Worm (Caenorhabditis elegans) whole organism, L4 larva: ENCODE results near the gene zmp-5.

Experiments used
- D1046.2 ChIP-seq: fragments of 200-800 bp; sonication (Bioruptor generic); IDR thresholded peaks from 2 replicates; pipeline ENCODE4 v1.3.6; 2022; ENCODE audit warnings: missing genetic modification characterization, missing compliant biosample characterization
- F49E8.2 ChIP-seq: sonication (generic microtip); optimal IDR thresholded peaks from 2 replicates; lab custom pipeline; 2016; ENCODE audit warnings: missing compliant biosample characterization, mild to moderate bottlenecking, missing genetic modification characterization, borderline replicate concordance
- Y105C5A.15 ChIP-seq: fragments of 200-800 bp; sonication (Bioruptor generic); IDR thresholded peaks from 2 replicates; pipeline ENCODE4 v1.3.6; 2022; ENCODE audit warnings: missing genetic modification characterization, missing compliant biosample characterization
- ZK337.2 ChIP-seq: fragments of 200-800 bp; sonication (Bioruptor generic); IDR thresholded peaks from 2 replicates; pipeline ENCODE4 v1.3.6; 2022; ENCODE audit warnings: missing genetic modification reagents, missing genetic modification characterization, missing compliant biosample characterization
- aha-1 ChIP-seq: fragments of 150-350 bp; peaks from one replicate; lab custom pipeline; 2014; ENCODE audit warnings: missing biosample characterization, missing genetic modification characterization
- arid-1 ChIP-seq: fragments of 200-800 bp; sonication (Bioruptor generic); conservative IDR thresholded peaks from 2 replicates; pipeline ENCODE4 v1.3.6; 2022; ENCODE audit warnings: missing genetic modification reagents, missing genetic modification characterization, missing compliant biosample characterization
- ceh-20 ChIP-seq: fragments of 200-800 bp; sonication (Bioruptor generic); IDR thresholded peaks from 2 replicates; pipeline ENCODE4 v1.3.6; 2022; ENCODE audit warnings: missing genetic modification reagents, missing genetic modification characterization, missing compliant biosample characterization
- ces-1 ChIP-seq: fragments of 150-350 bp; sonication (generic microtip); optimal IDR thresholded peaks from 4 replicates; lab custom pipeline; 2014; ENCODE audit warnings: missing biosample characterization, missing genetic modification reagents, missing genetic modification characterization
- daf-12 ChIP-seq: fragments of 150-350 bp; optimal IDR thresholded peaks from 2 replicates; lab custom pipeline; 2014; ENCODE audit warnings: missing biosample characterization, missing genetic modification reagents, missing genetic modification characterization
- dmd-9 ChIP-seq: fragments of 200-800 bp; sonication (Bioruptor generic); IDR thresholded peaks from 2 replicates; pipeline ENCODE4 v1.3.6; 2022; ENCODE audit warnings: missing genetic modification reagents, missing genetic modification characterization, missing compliant biosample characterization
- dpl-1 ChIP-seq: fragments of 150-350 bp; optimal IDR thresholded peaks from 2 replicates; lab custom pipeline; 2014; ENCODE audit warnings: missing biosample characterization, missing genetic modification reagents, missing genetic modification characterization
- egl-27 ChIP-seq: sonication (generic microtip); optimal IDR thresholded peaks from 3 replicates; lab custom pipeline; 2017; ENCODE audit warnings: missing biosample characterization, missing genetic modification reagents, missing genetic modification characterization
- fkh-10 ChIP-seq: fragments of 150-350 bp; optimal IDR thresholded peaks from 2 replicates; lab custom pipeline; 2014; ENCODE audit warnings: missing biosample characterization, missing genetic modification reagents, missing genetic modification characterization
- hlh-11 ChIP-seq: fragments of 200-800 bp; sonication (Bioruptor generic); optimal IDR thresholded peaks from 2 replicates; lab custom pipeline; 2018; ENCODE audit warnings: mild to moderate bottlenecking, missing genetic modification characterization, missing compliant biosample characterization
- hlh-30 ChIP-seq: sonication (generic microtip); optimal IDR thresholded peaks from 2 replicates; lab custom pipeline; 2017; ENCODE audit warnings: antibody characterized with exemption, mild to moderate bottlenecking, missing genetic modification characterization, missing compliant biosample characterization; ENCODE audit not compliant: insufficient read depth
- lim-7 ChIP-seq: fragments of 200-800 bp; sonication (Bioruptor generic); IDR thresholded peaks from 2 replicates; pipeline ENCODE4 v1.3.6; 2022; ENCODE audit warnings: missing genetic modification characterization, missing compliant biosample characterization
- lin-13 ChIP-seq: fragments of 150-350 bp; optimal IDR thresholded peaks from 2 replicates; lab custom pipeline; 2014; ENCODE audit warnings: missing biosample characterization, missing genetic modification reagents, missing genetic modification characterization
- lin-29 ChIP-seq: fragments of 200-800 bp; sonication (Bioruptor generic); IDR thresholded peaks from 2 replicates; pipeline ENCODE4 v1.3.6; 2022; ENCODE audit warnings: missing genetic modification reagents, missing genetic modification characterization, missing compliant biosample characterization
- madf-5 ChIP-seq, 2 experiments: fragments of 200-800 bp; sonication (Bioruptor generic); IDR thresholded peaks; 2 replicates each; pipeline ENCODE4 v1.3.6; 2022; ENCODE audit warnings: missing compliant biosample characterization in 2 of 2, missing genetic modification characterization in 2 of 2
- mdl-1 ChIP-seq, 2 experiments: fragments of 150-350 bp in 1 of 2; sonication (generic microtip) in 1 of 2; optimal IDR thresholded peaks; 2 replicates each; lab custom pipeline; 2014 to 2017; ENCODE audit warnings: missing biosample characterization in 2 of 2, missing genetic modification characterization in 2 of 2
- mdt-29 ChIP-seq: fragments of 200-800 bp; sonication (Bioruptor generic); IDR thresholded peaks from 2 replicates; pipeline ENCODE4 v1.3.6; 2022; ENCODE audit warnings: missing genetic modification reagents, missing genetic modification characterization, missing compliant biosample characterization
- nhr-102 ChIP-seq: sonication (generic microtip); optimal IDR thresholded peaks from 2 replicates; lab custom pipeline; 2016; ENCODE audit warnings: mild to moderate bottlenecking, missing genetic modification characterization, moderate library complexity, missing compliant biosample characterization
- nhr-111 ChIP-seq: fragments of 200-800 bp; sonication (Bioruptor generic); optimal IDR thresholded peaks from 2 replicates; lab custom pipeline; 2018; ENCODE audit warnings: mild to moderate bottlenecking, missing genetic modification characterization, missing compliant biosample characterization
- pqm-1 ChIP-seq: sonication (generic microtip); optimal IDR thresholded peaks from 2 replicates; lab custom pipeline; 2017; ENCODE audit warnings: missing biosample characterization, missing genetic modification characterization
- saeg-2 ChIP-seq: fragments of 200-800 bp; sonication (Bioruptor generic); IDR thresholded peaks from 2 replicates; pipeline ENCODE4 v1.3.6; 2022; ENCODE audit warnings: missing genetic modification reagents, missing genetic modification characterization, missing compliant biosample characterization
- spr-1 ChIP-seq: sonication (generic microtip); optimal IDR thresholded peaks from 2 replicates; lab custom pipeline; 2016; ENCODE audit warnings: mild to moderate bottlenecking, missing genetic modification characterization, missing compliant biosample characterization
- unc-130 ChIP-seq: sonication (generic microtip); optimal IDR thresholded peaks from 2 replicates; lab custom pipeline; 2016; ENCODE audit warnings: missing genetic modification reagents, missing genetic modification characterization, missing compliant biosample characterization
- unc-39 ChIP-seq: sonication (generic microtip); optimal IDR thresholded peaks from 2 replicates; lab custom pipeline; 2017; ENCODE audit warnings: missing biosample characterization, missing genetic modification characterization
- unc-62 ChIP-seq, 3 experiments: fragments of 150-350 bp in 1 of 3; sonication (generic microtip); optimal IDR thresholded peaks in 2 of 3; peaks in 1 of 3; 1 replicate in 1 of 3; 2 replicates in 2 of 3; lab custom pipeline; 2014 to 2017; ENCODE audit warnings: missing biosample characterization in 3 of 3, missing genetic modification characterization in 3 of 3, missing genetic modification reagents in 3 of 3, missing genotype in 1 of 3
- vab-7 ChIP-seq: fragments of 200-800 bp; sonication (Bioruptor generic); IDR thresholded peaks from 2 replicates; pipeline ENCODE4 v1.3.6; 2022; ENCODE audit warnings: missing genetic modification reagents, missing genetic modification characterization, missing compliant biosample characterization
- zfp-2 ChIP-seq: sonication (generic microtip); optimal IDR thresholded peaks from 2 replicates; lab custom pipeline; 2016; ENCODE audit warnings: mild to moderate bottlenecking, missing genetic modification characterization, missing compliant biosample characterization
- zfp-3 ChIP-seq: fragments of 200-800 bp; sonication (Bioruptor generic); conservative IDR thresholded peaks from 2 replicates; pipeline ENCODE4 v1.3.6; 2022; ENCODE audit warnings: missing genetic modification reagents, missing genetic modification characterization, missing compliant biosample characterization

Gene zmp-5

DNA sequence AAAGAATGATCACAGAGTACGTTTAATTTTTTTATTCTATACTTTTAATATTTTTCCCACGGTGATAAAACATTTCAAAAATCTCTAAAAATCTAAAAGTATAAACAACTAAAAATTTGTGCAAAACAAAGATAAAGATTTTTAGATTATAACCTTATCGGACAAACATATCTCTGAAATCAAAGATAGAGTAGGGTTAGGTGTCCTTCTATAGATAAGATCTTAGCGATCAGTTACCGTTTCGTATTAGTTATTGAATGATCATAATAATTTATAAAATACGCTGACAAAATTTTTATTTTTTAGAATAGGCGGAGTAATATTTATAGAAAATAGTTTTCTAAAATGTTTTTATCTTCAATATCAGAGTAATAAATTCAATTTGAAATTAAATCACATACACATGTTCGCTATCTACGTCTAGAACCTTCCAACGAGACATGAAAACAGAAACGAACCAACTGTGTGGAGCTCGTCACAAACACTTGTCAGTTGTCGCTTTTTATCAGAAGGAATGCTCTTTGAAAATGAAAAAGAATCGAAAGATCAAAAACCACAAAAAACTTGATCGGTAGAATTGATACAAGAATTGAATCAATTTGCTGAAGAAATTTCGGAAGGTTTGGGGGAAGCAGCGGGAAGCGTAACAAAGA lies 24.8 kb downstream of the zmp-5 start (continued):
- TF ChIP-seq D1046.2 (GFP tag; lab: Robert Waterston, UW) (no peak), daf-12 (tag; lab: Kevin White, UChicago) (no peak), vab-7 (GFP tag; lab: Robert Waterston, UW) (no peak), mdt-29 (0 out of 2 replicates have a peak, but pooled peaks have one; percentile 38), hlh-30 (tag; lab: Kevin White, UChicago) (peak; percentile 40), nhr-111 (GFP tag; lab: Kevin White, UChicago) (no peak), unc-130 (GFP tag; lab: Kevin White, UChicago) (no peak), ceh-20 (GFP tag; lab: Robert Waterston, UW) (peak; percentile 57; the same call in 1 of the 2 replicates), lim-7 (GFP tag; lab: Robert Waterston, UW) (no peak)

DNA sequence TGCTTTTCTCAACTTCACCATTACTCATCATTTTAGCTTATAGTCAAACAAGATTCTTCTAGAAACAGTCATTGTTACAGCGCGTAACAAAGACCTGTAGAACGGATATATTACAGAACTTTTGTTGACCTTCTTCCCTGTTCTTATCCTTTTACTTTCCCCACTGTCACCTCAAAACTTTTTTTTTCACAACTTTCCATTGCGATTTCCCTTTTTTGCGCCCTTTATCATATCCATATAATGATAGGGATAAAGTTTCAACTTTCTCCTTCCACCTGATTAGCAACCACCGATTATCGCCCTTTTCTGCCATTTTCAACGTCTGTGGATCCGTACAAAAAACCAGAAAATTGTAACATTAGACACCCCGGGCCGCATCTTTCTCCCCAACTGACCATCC lies 30.2 kb downstream of the zmp-5 start:
- TF ChIP-seq hlh-11 = peak; percentile 30
- no peak for TF ChIP-seq lin-13

- no peak for TF ChIP-seq F49E8.2
- no peak for TF ChIP-seq vab-7 (GFP tag; lab: Robert Waterston, UW)
- TF ChIP-seq mdl-1 (tag; optimal IDR thresholded peaks at IDR 0.05; lab: Kevin White, UChicago) = no peak
- TF ChIP-seq madf-5 (GFP tag; IDR thresholded peaks at IDR 0.05; lab: Robert Waterston, UW) = no peak
- TF ChIP-seq spr-1 (tag; lab: Kevin White, UChicago) = no peak
- TF ChIP-seq lin-29 (GFP tag; lab: Robert Waterston, UW) = no peak
- no peak for TF ChIP-seq Y105C5A.15 (GFP tag; lab: Robert Waterston, UW)
- no peak for TF ChIP-seq hlh-30 (tag; lab: Kevin White, UChicago)
- TF ChIP-seq dmd-9 (GFP tag; lab: Robert Waterston, UW) = no peak
- TF ChIP-seq unc-39 (tag; lab: Kevin White, UChicago) = no peak
- TF ChIP-seq ZK337.2 (GFP tag; lab: Robert Waterston, UW) = no peak
- TF ChIP-seq unc-130 (GFP tag; lab: Kevin White, UChicago) = no peak
- TF ChIP-seq pqm-1 (tag; lab: Kevin White, UChicago) = no peak
- TF ChIP-seq egl-27 (tag; lab: Kevin White, UChicago) = no peak
- no peak for TF ChIP-seq dpl-1 (GFP tag; lab: Kevin White, UChicago)
- TF ChIP-seq fkh-10 (GFP tag; lab: Kevin White, UChicago) = no peak
- TF ChIP-seq aha-1 (tag; lab: Kevin White, UChicago) = no peak
- TF ChIP-seq, all 104 proteins: peak for 0
Measured at ce11 chrX:12678532-12678931, 31.6 kb downstream of the zmp-5 start, which contains the start of gene adt-1. adt-1 (plus strand) TSS chrX:12678832.

ce11 chrX:12679603-12680002 lies 32.7 kb downstream of the zmp-5 start:
- peak in 1 of 2 experiments; percentile 83 for TF ChIP-seq unc-62 (GFP tag; optimal IDR thresholded peaks at IDR 0.05 in 1 of 2; lab: Kevin White, UChicago)
- no peak for TF ChIP-seq unc-62 (tag; optimal IDR thresholded peaks at IDR 0.05; lab: Kevin White, UChicago)
- no peak for TF ChIP-seq nhr-102 (tag; lab: Kevin White, UChicago)

ce11 chrX:12687482-12687881 lies 40.6 kb downstream of the zmp-5 start:
- TF ChIP-seq aha-1 (tag; lab: Kevin White, UChicago) (peak; percentile 91), saeg-2 (GFP tag; lab: Robert Waterston, UW) (0 out of 2 replicates have a peak, but pooled peaks have one; percentile 6), arid-1 (GFP tag; lab: Robert Waterston, UW) (no peak)

DNA sequence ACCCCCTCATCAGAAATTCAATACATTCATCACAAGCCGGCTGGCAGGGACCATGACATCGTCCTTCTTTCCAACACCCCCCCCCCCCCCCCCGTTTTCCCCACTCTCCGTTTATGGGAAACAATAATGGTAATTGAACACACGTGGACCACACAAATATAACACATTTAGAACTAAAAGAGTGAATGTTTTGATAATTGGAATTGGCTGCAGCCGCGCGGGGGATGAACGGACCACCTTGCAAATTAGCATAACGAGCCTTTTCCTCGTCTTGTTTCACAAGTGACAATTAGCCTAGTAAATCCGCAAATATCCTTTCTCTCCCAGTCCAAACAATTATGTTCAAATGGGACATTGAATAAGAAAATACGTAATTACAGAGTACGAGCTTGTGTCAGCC lies 41.7 kb downstream of the zmp-5 start:
- TF ChIP-seq aha-1 (tag; lab: Kevin White, UChicago) (peak; percentile 88), ces-1 (GFP tag; lab: Kevin White, UChicago) (no peak), daf-12 (tag; lab: Kevin White, UChicago) (no peak), zfp-2 (tag; lab: Kevin White, UChicago) (no peak), dpl-1 (GFP tag; lab: Kevin White, UChicago) (no peak), zfp-3 (no peak)
